Fruit fly (Drosophila melanogaster) whole organism, embryonic: ENCODE measurements around the gene fan.

Experiments
- CG10267 ChIP-seq: fragments of 200-800 bp; sonication (Bioruptor generic); optimal IDR thresholded peaks from 2 replicates; lab custom pipeline; 2018; ENCODE audit warnings: missing biosample characterization, mild to moderate bottlenecking, missing genetic modification characterization, moderate library complexity
- CG10431 ChIP-seq: fragments of 200-800 bp; sonication (Bioruptor generic); optimal IDR thresholded peaks from 3 replicates; lab custom pipeline; 2018; ENCODE audit warnings: missing biosample characterization, mild to moderate bottlenecking, missing genetic modification characterization
- CG10979 ChIP-seq: fragments of 200-800 bp; sonication (Bioruptor generic); optimal IDR thresholded peaks from 2 replicates; lab custom pipeline; 2018; ENCODE audit warnings: missing biosample characterization, mild to moderate bottlenecking, missing genetic modification characterization, moderate library complexity
- CG11247 ChIP-seq: fragments of 200-800 bp; sonication (Bioruptor generic); IDR thresholded peaks from 2 replicates; pipeline ENCODE4 v1.3.6; 2022; ENCODE audit warnings: missing biosample characterization, missing genetic modification characterization
- CG12155 ChIP-seq: fragments of 200-800 bp; sonication (Bioruptor generic); optimal IDR thresholded peaks from 3 replicates; lab custom pipeline; 2016; ENCODE audit warnings: missing biosample characterization, missing genetic modification characterization
- CG12659 ChIP-seq: fragments of 200-800 bp; sonication (Bioruptor generic); optimal IDR thresholded peaks from 3 replicates; lab custom pipeline; 2017; ENCODE audit warnings: mild to moderate bottlenecking, missing biosample characterization, missing genetic modification reagents, missing genetic modification characterization
- CG12942 ChIP-seq: fragments of 200-800 bp; sonication (Bioruptor generic); optimal IDR thresholded peaks from 3 replicates; lab custom pipeline; 2016; ENCODE audit warnings: missing biosample characterization, missing genetic modification characterization
- CG15514 ChIP-seq: fragments of 200-800 bp; sonication (Bioruptor generic); optimal IDR thresholded peaks from 3 replicates; lab custom pipeline; 2017; ENCODE audit warnings: missing biosample characterization, missing genetic modification characterization, mild to moderate bottlenecking, moderate library complexity, missing genetic modification reagents
- CG18011 ChIP-seq: fragments of 200-800 bp; sonication (Bioruptor generic); optimal IDR thresholded peaks from 2 replicates; lab custom pipeline; 2017; ENCODE audit warnings: missing biosample characterization, missing genetic modification characterization, mild to moderate bottlenecking, moderate library complexity, missing genotype
- CG2116 ChIP-seq: fragments of 200-800 bp; sonication (Bioruptor generic); optimal IDR thresholded peaks from 3 replicates; lab custom pipeline; 2018; ENCODE audit warnings: missing biosample characterization, mild to moderate bottlenecking, missing genetic modification characterization
- CG2678 ChIP-seq: fragments of 200-800 bp; sonication (Bioruptor generic); optimal IDR thresholded peaks from 3 replicates; lab custom pipeline; 2019; ENCODE audit warnings: missing biosample characterization, mild to moderate bottlenecking, missing genetic modification characterization, moderate library complexity
- CG32767 ChIP-seq: fragments of 200-800 bp; sonication (Bioruptor generic); IDR thresholded peaks from 2 replicates; pipeline ENCODE4 v1.3.6; 2022; ENCODE audit warnings: missing biosample characterization, missing genetic modification characterization
- CG3281 ChIP-seq: fragments of 200-800 bp; sonication (Bioruptor generic); optimal IDR thresholded peaks from 3 replicates; lab custom pipeline; 2017; ENCODE audit warnings: missing biosample characterization, mild to moderate bottlenecking, missing genetic modification characterization
- CG5180 ChIP-seq: fragments of 200-800 bp; sonication (Bioruptor generic); optimal IDR thresholded peaks from 3 replicates; lab custom pipeline; 2017; ENCODE audit warnings: missing biosample characterization, missing genetic modification characterization, mild to moderate bottlenecking, moderate library complexity, missing genetic modification reagents
- CG8359 ChIP-seq: fragments of 200-800 bp; sonication (Bioruptor generic); optimal IDR thresholded peaks from 2 replicates; lab custom pipeline; 2017; ENCODE audit warnings: missing biosample characterization, mild to moderate bottlenecking, missing genetic modification characterization, borderline replicate concordance
- CG9876 ChIP-seq: fragments of 200-800 bp; sonication (Bioruptor generic); optimal IDR thresholded peaks from 2 replicates; lab custom pipeline; 2016; ENCODE audit warnings: missing biosample characterization, missing genetic modification characterization
- CTCF ChIP-seq: fragments of 200-800 bp; sonication (Bioruptor generic); optimal IDR thresholded peaks from 2 replicates; lab custom pipeline; 2017; ENCODE audit warnings: missing biosample characterization, mild to moderate bottlenecking, missing genetic modification characterization, moderate library complexity
- D19A ChIP-seq: fragments of 200-800 bp; optimal IDR thresholded peaks from 3 replicates; lab custom pipeline; 2019; ENCODE audit warnings: missing biosample characterization, mild to moderate bottlenecking, missing genetic modification characterization, moderate library complexity
- Dp ChIP-seq: fragments of 200-800 bp; sonication (Bioruptor generic); optimal IDR thresholded peaks from 2 replicates; lab custom pipeline; 2018; ENCODE audit warnings: missing biosample characterization, mild to moderate bottlenecking, missing genetic modification characterization, moderate library complexity
- Dref ChIP-seq: fragments of 200-800 bp; sonication (Bioruptor generic); IDR thresholded peaks from 2 replicates; pipeline ENCODE4 v1.3.6; 2022; ENCODE audit warnings: missing biosample characterization, missing genetic modification characterization
- E2f2 ChIP-seq: fragments of 200-800 bp; sonication (Bioruptor generic); IDR thresholded peaks from 2 replicates; pipeline ENCODE4 v1.3.6; 2022; ENCODE audit warnings: missing biosample characterization, missing genetic modification characterization
- ERR ChIP-seq: fragments of 200-800 bp; sonication (Bioruptor generic); optimal IDR thresholded peaks from 2 replicates; lab custom pipeline; 2016; ENCODE audit warnings: missing biosample characterization, missing genetic modification characterization
- HLH4C ChIP-seq: fragments of 200-800 bp; sonication (Bioruptor generic); IDR thresholded peaks from 3 replicates; pipeline ENCODE4 v1.3.6; 2022; ENCODE audit warnings: missing biosample characterization, missing genetic modification characterization; ENCODE audit not compliant: partially characterized antibody
- Hr51 ChIP-seq, 2 experiments: fragments of 200-800 bp; sonication (Bioruptor generic); optimal IDR thresholded peaks; 2 replicates in 1 of 2; 3 replicates in 1 of 2; lab custom pipeline; 2016 to 2018; ENCODE audit warnings: missing biosample characterization in 2 of 2, missing genetic modification characterization in 2 of 2, mild to moderate bottlenecking in 1 of 2, moderate library complexity in 1 of 2
- Hsf ChIP-seq: fragments of 200-800 bp; sonication (Bioruptor generic); optimal IDR thresholded peaks from 3 replicates; lab custom pipeline; 2016; ENCODE audit warnings: missing biosample characterization, missing genetic modification characterization
- MBD-R2 ChIP-seq: fragments of 200-800 bp; sonication (Bioruptor generic); IDR thresholded peaks from 2 replicates; pipeline ENCODE4 v1.3.6; 2022; ENCODE audit warnings: missing biosample characterization, missing genetic modification characterization
- Med ChIP-seq: fragments of 200-800 bp; sonication (Bioruptor generic); peaks from one replicate; lab custom pipeline; 2016; ENCODE audit warnings: missing biosample characterization, missing genetic modification characterization, mild to moderate bottlenecking, inconsistent platforms, moderate library complexity
- Pdp1 ChIP-seq, 2 experiments: fragments of 200-800 bp; sonication (Bioruptor generic); optimal IDR thresholded peaks; 3 replicates each; lab custom pipeline; 2016; ENCODE audit warnings: missing biosample characterization in 2 of 2, missing genetic modification characterization in 2 of 2, mild to moderate bottlenecking in 1 of 2, moderate library complexity in 1 of 2
- Scr ChIP-seq: fragments of 200-800 bp; sonication (Bioruptor generic); IDR thresholded peaks from 2 replicates; pipeline ENCODE4 v1.3.6; 2022; ENCODE audit warnings: missing biosample characterization, missing genetic modification characterization; ENCODE audit not compliant: partially characterized antibody
- amos ChIP-seq: fragments of 200-800 bp; sonication (Bioruptor generic); IDR thresholded peaks from 2 replicates; pipeline ENCODE4 v1.3.6; 2022; ENCODE audit warnings: missing biosample characterization, missing genetic modification characterization; ENCODE audit not compliant: partially characterized antibody
- crp ChIP-seq, 2 experiments: fragments of 200-800 bp; sonication (Bioruptor generic); optimal IDR thresholded peaks; 2 replicates in 1 of 2; 3 replicates in 1 of 2; lab custom pipeline; 2017; ENCODE audit warnings: missing biosample characterization in 2 of 2, missing genetic modification characterization in 2 of 2, mild to moderate bottlenecking in 1 of 2, moderate library complexity in 1 of 2
- exex ChIP-seq: fragments of 200-800 bp; sonication (Bioruptor generic); optimal IDR thresholded peaks from 4 replicates; lab custom pipeline; 2018; ENCODE audit warnings: missing biosample characterization, mild to moderate bottlenecking, missing genetic modification characterization, moderate library complexity
- fd102C ChIP-seq: fragments of 200-800 bp; sonication (Bioruptor generic); optimal IDR thresholded peaks from 2 replicates; lab custom pipeline; 2018; ENCODE audit warnings: missing biosample characterization, mild to moderate bottlenecking, missing genetic modification characterization, moderate library complexity
- fd64A ChIP-seq: fragments of 200-800 bp; sonication (Bioruptor generic); optimal IDR thresholded peaks from 3 replicates; lab custom pipeline; 2018; ENCODE audit warnings: missing biosample characterization, mild to moderate bottlenecking, missing genetic modification characterization
- her ChIP-seq: fragments of 200-800 bp; sonication (Bioruptor generic); optimal IDR thresholded peaks from 2 replicates; lab custom pipeline; 2016; ENCODE audit warnings: missing biosample characterization, missing genetic modification characterization
- kay ChIP-seq: fragments of 200-800 bp; sonication (Bioruptor generic); optimal IDR thresholded peaks from 2 replicates; lab custom pipeline; 2016; ENCODE audit warnings: missing biosample characterization, missing genetic modification characterization
- luna ChIP-seq: fragments of 200-800 bp; sonication (Bioruptor generic); optimal IDR thresholded peaks from 2 replicates; lab custom pipeline; 2016; ENCODE audit warnings: missing biosample characterization, missing genetic modification characterization
- prd ChIP-seq, 3 experiments: fragments of >200 bp in 2 of 3; fragments of 200-800 bp in 1 of 3; sonication (Bioruptor generic) in 1 of 3; optimal IDR thresholded peaks in 2 of 3; IDR thresholded peaks in 1 of 3; 2 replicates in 2 of 3; 3 replicates in 1 of 3; pipeline versions ENCODE4 v1.3.6 to Lab custom; 2017 to 2022; ENCODE audit warnings: missing biosample characterization in 1 of 3, missing genetic modification characterization in 1 of 3
- pzg ChIP-seq: fragments of 200-800 bp; sonication (Bioruptor generic); optimal IDR thresholded peaks from 3 replicates; lab custom pipeline; 2018; ENCODE audit warnings: missing biosample characterization, mild to moderate bottlenecking, missing genetic modification characterization, moderate library complexity
- row ChIP-seq: fragments of 200-800 bp; sonication (Bioruptor generic); IDR thresholded peaks from 3 replicates; pipeline ENCODE4 v1.3.6; 2022; ENCODE audit warnings: missing biosample characterization, missing genetic modification characterization
- schlank ChIP-seq: fragments of 200-800 bp; sonication (Bioruptor generic); optimal IDR thresholded peaks from 2 replicates; lab custom pipeline; 2018; ENCODE audit warnings: missing biosample characterization, mild to moderate bottlenecking, missing genetic modification characterization
- sens ChIP-seq: fragments of 200-800 bp; sonication (Bioruptor generic); peaks from one replicate; lab custom pipeline; 2016; ENCODE audit warnings: missing biosample characterization, missing genetic modification characterization
- slbo ChIP-seq: fragments of 200-800 bp; sonication (Bioruptor generic); IDR thresholded peaks from 2 replicates; pipeline ENCODE4 v1.3.6; 2022; ENCODE audit warnings: missing biosample characterization, missing genetic modification characterization
- slp2 ChIP-seq: fragments of 200-800 bp; sonication (Bioruptor generic); optimal IDR thresholded peaks from 2 replicates; lab custom pipeline; 2016; ENCODE audit warnings: missing biosample characterization, missing genetic modification characterization
- sr ChIP-seq: fragments of 200-800 bp; sonication (Bioruptor generic); IDR thresholded peaks from 3 replicates; pipeline ENCODE4 v1.3.6; 2022; ENCODE audit warnings: missing biosample characterization, missing genetic modification characterization
- stwl ChIP-seq: fragments of 200-800 bp; sonication (Bioruptor generic); optimal IDR thresholded peaks from 3 replicates; lab custom pipeline; 2018; ENCODE audit warnings: missing biosample characterization, mild to moderate bottlenecking, missing genetic modification characterization, moderate library complexity

The fan gene

DNA sequence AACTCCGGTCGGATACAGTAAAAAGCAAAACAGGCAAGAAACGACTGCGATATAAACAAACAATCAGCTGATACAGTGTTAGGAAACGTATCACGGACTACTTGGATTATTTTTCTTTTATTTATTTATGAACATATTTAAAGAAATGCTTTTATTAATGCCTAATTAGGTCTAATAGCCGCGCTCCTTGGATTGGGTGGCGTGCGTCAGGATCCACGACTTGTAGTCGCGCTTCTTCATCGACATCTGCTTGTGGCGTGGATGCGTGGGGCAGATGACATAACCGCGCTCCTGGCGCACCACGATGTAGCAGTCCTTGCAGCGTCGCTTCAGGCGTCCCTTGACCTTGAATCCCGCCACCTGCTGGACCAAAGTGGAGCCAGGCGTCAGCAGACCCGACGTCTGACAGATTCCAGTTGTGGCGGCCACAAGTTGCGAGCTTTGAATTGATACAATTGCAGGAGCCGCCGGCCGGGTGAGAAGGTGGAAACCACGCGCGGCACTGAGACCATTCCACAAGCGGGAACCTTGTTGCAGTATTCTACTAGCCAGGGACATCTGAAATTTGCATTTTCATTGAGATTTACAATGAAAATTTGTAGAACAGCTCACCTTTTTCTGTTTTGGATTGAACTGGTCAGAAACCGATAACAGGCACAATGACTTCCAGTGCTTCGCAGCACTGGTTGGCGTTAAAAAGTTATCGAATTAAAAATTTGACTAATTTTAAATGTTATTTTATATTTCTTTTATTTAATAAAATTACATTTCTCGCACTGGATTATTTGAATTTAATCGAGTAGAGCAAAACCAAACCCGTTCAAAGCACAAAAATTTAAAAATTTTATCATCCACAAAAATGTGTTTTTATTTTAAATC lies 15.8 kb downstream of the fan start, which contains the start of the genes CG7550 and mRpL36:
TSS of gene CG7550 (minus strand) at position 51 of the 879 bp plus-strand sequence.
TSS of gene mRpL36 (minus strand) at position 652 of the 879 bp plus-strand sequence.
- no peak for TF ChIP-seq Hsf
- TF ChIP-seq amos, result 0 out of 2 replicates have a peak, but pooled peaks have one; percentile 6
- TF ChIP-seq stwl (tag; lab: Kevin White, UChicago), result peak; percentile 20
- peak in 1 of 2 experiments; percentile 13 for TF ChIP-seq Hr51 (GFP tag; optimal IDR thresholded peaks at IDR 0.05; lab: Kevin White, UChicago)
- TF ChIP-seq Med, result peak; percentile 55
- TF ChIP-seq HLH4C (GFP tag; lab: Robert Waterston, UW), result 0 out of 3 replicates have a peak, but pooled peaks have one; percentile 26
- peak in 1 of 2 experiments; percentile 91 for TF ChIP-seq Pdp1 (GFP tag; optimal IDR thresholded peaks at IDR 0.05; lab: Kevin White, UChicago)
- no peak for TF ChIP-seq prd (optimal IDR thresholded peaks at IDR 0.05; lab: Kevin White, UChicago)
- TF ChIP-seq prd (GFP tag; IDR thresholded peaks at IDR 0.05; lab: Robert Waterston, UW), result 0 out of 3 replicates have a peak, but pooled peaks have one; percentile 16
- peak; percentile 21 for TF ChIP-seq CG2116 (GFP tag; lab: Kevin White, UChicago)
- peak; percentile 68 for TF ChIP-seq Dref (GFP tag; lab: Robert Waterston, UW)
- TF ChIP-seq pzg (GFP tag; lab: Kevin White, UChicago), result peak; percentile 10
- peak; percentile 55; the same call in 1 of the 2 replicates for TF ChIP-seq E2f2 (GFP tag; lab: Robert Waterston, UW)
- peak; percentile 1 for TF ChIP-seq slp2 (GFP tag; lab: Kevin White, UChicago)
- TF ChIP-seq CG8359, result no peak
- TF ChIP-seq sens, result peak; percentile 28
- TF ChIP-seq Dp (GFP tag; lab: Kevin White, UChicago), result peak; percentile 47
- TF ChIP-seq CG11247 (GFP tag; lab: Robert Waterston, UW), result no peak
- TF ChIP-seq CG10267 (tag; lab: Kevin White, UChicago), result peak; percentile 67
- TF ChIP-seq luna (GFP tag; lab: Kevin White, UChicago), result no peak
- TF ChIP-seq row (GFP tag; lab: Robert Waterston, UW), result 0 out of 3 replicates have a peak, but pooled peaks have one; percentile 10
- TF ChIP-seq sr, result no peak
- TF ChIP-seq kay, result no peak
- TF ChIP-seq crp (GFP tag; optimal IDR thresholded peaks at IDR 0.05; lab: Kevin White, UChicago), result peak in 1 of 2 experiments; percentile 67
- TF ChIP-seq CG10979 (tag; lab: Kevin White, UChicago), result no peak
- TF ChIP-seq CG15514 (GFP tag; lab: Kevin White, UChicago), result peak; percentile 26
- TF ChIP-seq slbo (GFP tag; lab: Robert Waterston, UW), result 0 out of 2 replicates have a peak, but pooled peaks have one; percentile 41
- no peak for TF ChIP-seq D19A (tag; lab: Kevin White, UChicago)
- TF ChIP-seq MBD-R2 (GFP tag; lab: Robert Waterston, UW), result peak; percentile 48; the same call in 1 of the 2 replicates
- peak; percentile 24 for TF ChIP-seq CG12659 (GFP tag; lab: Kevin White, UChicago)
- no peak for TF ChIP-seq CTCF (GFP tag; lab: Kevin White, UChicago)
- no peak for TF ChIP-seq schlank (tag; lab: Kevin White, UChicago)

DNA sequence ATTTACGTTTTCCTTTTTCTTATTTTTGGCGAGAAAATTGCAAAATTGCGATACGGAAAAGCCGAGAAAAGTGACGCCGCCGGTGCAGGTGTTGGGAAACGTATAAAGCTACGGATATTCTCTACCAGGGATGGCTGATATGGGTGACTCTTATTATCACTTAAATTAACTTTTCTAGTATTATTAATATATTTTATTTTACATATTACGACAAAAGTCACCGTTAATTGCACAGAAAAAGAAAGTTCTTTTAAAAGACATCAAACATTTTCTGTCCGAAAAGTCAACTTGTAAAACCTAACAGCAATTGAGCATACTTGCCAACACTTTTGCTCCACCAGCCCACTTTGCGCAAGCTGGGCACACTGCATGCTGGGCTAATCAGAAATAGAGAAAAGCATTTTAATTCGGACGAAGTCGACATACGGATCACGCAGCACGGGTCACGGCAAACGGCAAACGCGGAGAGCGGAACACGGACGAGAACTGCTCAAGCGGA lies 18.8 kb downstream of the fan start, which contains the start of the genes Cds and Uba2:
TSS of gene Cds (plus strand) at position 51 of the 499 bp plus-strand sequence.
TSS of gene Uba2 (minus strand) at position 107 of the 499 bp plus-strand sequence.
- TF ChIP-seq fd102C (GFP tag; lab: Kevin White, UChicago) (peak; percentile 33), CG3281 (peak; percentile 95), fd64A (GFP tag; lab: Kevin White, UChicago) (peak; percentile 49), exex (tag; lab: Kevin White, UChicago) (peak; percentile 81), CG12942 (GFP tag; lab: Kevin White, UChicago) (peak; percentile 94), CG10431 (GFP tag; lab: Kevin White, UChicago) (peak; percentile 81), CG5180 (GFP tag; lab: Kevin White, UChicago) (no peak), CG9876 (GFP tag; lab: Kevin White, UChicago) (peak; percentile 58), her (GFP tag; lab: Kevin White, UChicago) (peak; percentile 63), Pdp1 (GFP tag; optimal IDR thresholded peaks at IDR 0.05; lab: Kevin White, UChicago) (peak; percentile 69 to 80), ERR (no peak), CG32767 (GFP tag; lab: Robert Waterston, UW) (peak; percentile 86; the same call in 1 of the 2 replicates), CG18011 (GFP tag; lab: Kevin White, UChicago) (peak; percentile 86), CG12155 (peak; percentile 94), CG2678 (peak; percentile 94), Scr (GFP tag; lab: Robert Waterston, UW) (peak; percentile 40)
